Fruit fly (Drosophila melanogaster): ENCODE results near the gene B9d2.

The B9d2 gene

DNA sequence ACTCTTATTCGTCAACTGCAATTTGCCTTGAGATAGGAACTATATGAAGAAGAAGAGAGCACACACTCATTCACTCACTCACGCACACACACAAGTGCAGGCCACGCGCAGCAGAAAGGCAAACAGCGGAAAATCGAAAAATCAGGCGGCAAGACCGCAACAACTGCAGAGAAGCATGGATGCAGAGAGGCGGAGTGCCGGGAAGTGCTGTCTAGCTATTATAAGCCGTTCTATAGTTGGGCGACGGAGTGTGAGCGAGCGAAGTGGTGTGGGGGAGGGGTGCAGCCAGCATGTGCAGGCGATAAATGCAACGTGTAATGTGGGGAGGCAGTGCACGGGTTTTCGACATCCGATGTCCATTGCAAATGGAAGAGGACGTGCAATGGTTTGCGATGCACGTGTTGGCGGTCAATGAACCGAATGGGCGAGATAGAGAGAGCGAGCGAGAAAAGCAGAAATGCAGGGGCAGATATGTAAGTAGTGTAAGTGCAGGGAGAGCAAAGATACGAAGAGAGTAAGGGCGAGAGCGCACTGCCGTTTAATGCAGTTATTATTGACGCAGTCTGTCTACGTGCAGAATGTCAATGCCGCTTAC is 51.6 kb downstream of the B9d2 start (continued):
- no peak for TF ChIP-seq CG1792 (GFP tag; optimal IDR thresholded peaks at IDR 0.05)
- TF ChIP-seq tx (GFP tag; optimal IDR thresholded peaks at IDR 0.05): no peak
- TF ChIP-seq pros (GFP tag; optimal IDR thresholded peaks at IDR 0.05): peak; percentile 95
- peak; percentile 6 for TF ChIP-seq Ets97D (GFP tag; optimal IDR thresholded peaks at IDR 0.05)
- TF ChIP-seq D19B (GFP tag; optimal IDR thresholded peaks at IDR 0.05): no peak
- peak; percentile 69 for TF ChIP-seq chn (GFP tag; optimal IDR thresholded peaks at IDR 0.05)
- TF ChIP-seq CG4404 (GFP tag; IDR thresholded peaks at IDR 0.05): no peak
- peak; percentile 73 for TF ChIP-seq Elba2 (GFP tag; optimal IDR thresholded peaks at IDR 0.05)
- peak; percentile 34 for TF ChIP-seq usp (GFP tag; optimal IDR thresholded peaks at IDR 0.05)
- no peak for TF ChIP-seq croc (GFP tag; conservative IDR thresholded peaks at IDR 0.05)
- peak; percentile 99 for TF ChIP-seq dm (GFP tag; optimal IDR thresholded peaks at IDR 0.05)
- no peak for TF ChIP-seq Atf3 (GFP tag; optimal IDR thresholded peaks at IDR 0.05)
- peak; percentile 34 for TF ChIP-seq ac (GFP tag; optimal IDR thresholded peaks at IDR 0.05)
- TF ChIP-seq CG17385 (GFP tag; optimal IDR thresholded peaks at IDR 0.05): peak; percentile 79
- TF ChIP-seq Bgb (GFP tag; IDR thresholded peaks at IDR 0.05; ENCODE audit: partially characterized antibody): peak; percentile 18; the same call in 1 of the 2 replicates
- TF ChIP-seq Sry-δ (GFP tag; optimal IDR thresholded peaks at IDR 0.05): no peak
- no peak for TF ChIP-seq slou (GFP tag; optimal IDR thresholded peaks at IDR 0.05)

All from whole organism, embryonic.